Worm (Caenorhabditis elegans) whole organism, L4 larva: ENCODE results near the gene acdh-10.

Experiments used
- aly-2 ChIP-seq: sonication (generic microtip); optimal IDR thresholded peaks from 2 replicates; lab custom pipeline; 2018; ENCODE audit warnings: missing biosample characterization, missing genetic modification characterization
- ceh-28 ChIP-seq: fragments of 150-350 bp; optimal IDR thresholded peaks from 2 replicates; lab custom pipeline; 2014; ENCODE audit warnings: missing biosample characterization, missing genetic modification reagents, missing genetic modification characterization
- daf-8 ChIP-seq: fragments of 200-800 bp; sonication (Bioruptor generic); IDR thresholded peaks from 2 replicates; pipeline ENCODE4 v1.3.6; 2022; ENCODE audit warnings: missing genetic modification characterization, missing compliant biosample characterization
- gei-8 ChIP-seq: fragments of 200-800 bp; sonication (Bioruptor generic); optimal IDR thresholded peaks from 2 replicates; lab custom pipeline; 2018; ENCODE audit warnings: mild to moderate bottlenecking, missing genetic modification characterization, missing compliant biosample characterization
- lin-13 ChIP-seq: fragments of 150-350 bp; optimal IDR thresholded peaks from 2 replicates; lab custom pipeline; 2014; ENCODE audit warnings: missing biosample characterization, missing genetic modification reagents, missing genetic modification characterization
- snpc-4 ChIP-seq: fragments of 150-350 bp; optimal IDR thresholded peaks from 2 replicates; lab custom pipeline; 2014; ENCODE audit warnings: missing biosample characterization, missing genetic modification characterization
- vab-7 ChIP-seq: fragments of 200-800 bp; sonication (Bioruptor generic); IDR thresholded peaks from 2 replicates; pipeline ENCODE4 v1.3.6; 2022; ENCODE audit warnings: missing genetic modification reagents, missing genetic modification characterization, missing compliant biosample characterization

- no peak for TF ChIP-seq lin-13 (GFP tag; lab: Kevin White, UChicago)
- no peak for TF ChIP-seq snpc-4 (tag; lab: Kevin White, UChicago)
- TF ChIP-seq gei-8 (GFP tag; lab: Kevin White, UChicago) = no peak
- TF ChIP-seq ceh-28 = no peak
- TF ChIP-seq aly-2 (tag; lab: Kevin White, UChicago) = no peak
- TF ChIP-seq vab-7 (GFP tag; lab: Robert Waterston, UW) = no peak
- TF ChIP-seq daf-8 (GFP tag; lab: Robert Waterston, UW) = no peak
Measured at ce11 chrX:17168086-17168485, 46.6 kb downstream of the acdh-10 start.
